Fruit fly (Drosophila melanogaster) whole organism, embryonic: ENCODE results near the gene T48.

ENCODE experiments used
- Aef1 ChIP-seq: fragments of 200-800 bp; sonication (Bioruptor generic); IDR thresholded peaks from 3 replicates; pipeline ENCODE4 v1.3.6; 2022; ENCODE audit warnings: missing biosample characterization, missing genetic modification characterization
- Atf3 ChIP-seq: fragments of 200-800 bp; sonication (Bioruptor generic); optimal IDR thresholded peaks from 3 replicates; lab custom pipeline; 2016; ENCODE audit warnings: missing biosample characterization, missing genetic modification characterization
- Bgb ChIP-seq: fragments of 200-800 bp; sonication (Bioruptor generic); IDR thresholded peaks from 2 replicates; pipeline ENCODE4 v1.3.6; 2022; ENCODE audit warnings: missing biosample characterization, missing genetic modification characterization; ENCODE audit not compliant: partially characterized antibody
- CG10543 ChIP-seq: fragments of 200-800 bp; sonication (Bioruptor generic); optimal IDR thresholded peaks from 3 replicates; lab custom pipeline; 2017; ENCODE audit warnings: missing biosample characterization, mild to moderate bottlenecking, missing genetic modification characterization, moderate library complexity
- CG10565 ChIP-seq: fragments of 200-800 bp; sonication (Bioruptor generic); optimal IDR thresholded peaks from 3 replicates; lab custom pipeline; 2016; ENCODE audit warnings: missing biosample characterization, mild to moderate bottlenecking, missing genetic modification characterization
- CG10959 ChIP-seq: fragments of 200-800 bp; sonication (Bioruptor generic); IDR thresholded peaks from 2 replicates; pipeline ENCODE4 v1.3.6; 2022; ENCODE audit warnings: missing biosample characterization, missing genetic modification characterization
- CG12071 ChIP-seq: fragments of 200-800 bp; sonication (Bioruptor generic); optimal IDR thresholded peaks from 3 replicates; lab custom pipeline; 2018; ENCODE audit warnings: missing biosample characterization, mild to moderate bottlenecking, missing genetic modification characterization
- CG12104 ChIP-seq: fragments of 200-800 bp; sonication (Bioruptor generic); optimal IDR thresholded peaks from 3 replicates; lab custom pipeline; 2016; ENCODE audit warnings: missing biosample characterization, missing genetic modification characterization
- CG12744 ChIP-seq: fragments of 200-800 bp; sonication (Bioruptor generic); optimal IDR thresholded peaks from 2 replicates; lab custom pipeline; 2016; ENCODE audit warnings: missing biosample characterization, missing genetic modification characterization
- CG12769 ChIP-seq: fragments of 200-800 bp; sonication (Bioruptor generic); optimal IDR thresholded peaks from 2 replicates; lab custom pipeline; 2019; ENCODE audit warnings: missing biosample characterization, mild to moderate bottlenecking, missing genetic modification characterization, moderate library complexity
- CG14014 ChIP-seq: fragments of 200-800 bp; sonication (Bioruptor generic); IDR thresholded peaks from 2 replicates; pipeline ENCODE4 v1.3.6; 2022; ENCODE audit warnings: missing biosample characterization, missing genetic modification characterization
- CG14050 ChIP-seq: fragments of 200-800 bp; sonication (Bioruptor generic); IDR thresholded peaks from 3 replicates; pipeline ENCODE4 v1.3.6; 2022; ENCODE audit warnings: missing biosample characterization, missing genetic modification characterization
- CG15011 ChIP-seq: fragments of 200-800 bp; sonication (Bioruptor generic); optimal IDR thresholded peaks from 3 replicates; lab custom pipeline; 2018; ENCODE audit warnings: missing biosample characterization, mild to moderate bottlenecking, missing genetic modification characterization
- CG15601 ChIP-seq: fragments of 200-800 bp; sonication (Bioruptor generic); optimal IDR thresholded peaks from 3 replicates; lab custom pipeline; 2019; ENCODE audit warnings: missing biosample characterization, mild to moderate bottlenecking, missing genetic modification characterization, moderate library complexity
- CG17802 ChIP-seq: fragments of 200-800 bp; sonication (Bioruptor generic); optimal IDR thresholded peaks from 2 replicates; lab custom pipeline; 2018; ENCODE audit warnings: missing biosample characterization, mild to moderate bottlenecking, missing genetic modification characterization, moderate library complexity
- CG18262 ChIP-seq: fragments of 200-800 bp; optimal IDR thresholded peaks from 3 replicates; lab custom pipeline; 2019; ENCODE audit warnings: missing biosample characterization, mild to moderate bottlenecking, missing genetic modification characterization, moderate library complexity
- CG18764 ChIP-seq: fragments of 200-800 bp; sonication (Bioruptor generic); optimal IDR thresholded peaks from 3 replicates; lab custom pipeline; 2016; ENCODE audit warnings: missing biosample characterization, missing genetic modification characterization
- CG2678 ChIP-seq: fragments of 200-800 bp; sonication (Bioruptor generic); optimal IDR thresholded peaks from 3 replicates; lab custom pipeline; 2019; ENCODE audit warnings: missing biosample characterization, mild to moderate bottlenecking, missing genetic modification characterization, moderate library complexity
- CG3407 ChIP-seq: fragments of 200-800 bp; sonication (Bioruptor generic); optimal IDR thresholded peaks from 2 replicates; lab custom pipeline; 2018; ENCODE audit warnings: missing biosample characterization, mild to moderate bottlenecking, missing genetic modification characterization
- CG4328 ChIP-seq: fragments of 200-800 bp; sonication (Bioruptor generic); optimal IDR thresholded peaks from 3 replicates; lab custom pipeline; 2017; ENCODE audit warnings: missing biosample characterization, missing genetic modification reagents, missing genetic modification characterization
- CG4424 ChIP-seq: fragments of 200-800 bp; sonication (Bioruptor generic); optimal IDR thresholded peaks from 3 replicates; lab custom pipeline; 2016; ENCODE audit warnings: missing biosample characterization, missing genetic modification characterization
- CG4617 ChIP-seq: fragments of 200-800 bp; sonication (Bioruptor generic); optimal IDR thresholded peaks from 3 replicates; lab custom pipeline; 2016; ENCODE audit warnings: missing biosample characterization, missing genetic modification characterization, borderline replicate concordance
- CG8089 ChIP-seq: fragments of 200-800 bp; sonication (Bioruptor generic); optimal IDR thresholded peaks from 3 replicates; lab custom pipeline; 2016; ENCODE audit warnings: missing biosample characterization, missing genetic modification characterization
- Chrac-16 ChIP-seq: fragments of 200-800 bp; sonication (Bioruptor generic); optimal IDR thresholded peaks from 3 replicates; lab custom pipeline; 2016; ENCODE audit warnings: missing biosample characterization, missing genetic modification characterization
- D19A ChIP-seq: fragments of 200-800 bp; optimal IDR thresholded peaks from 3 replicates; lab custom pipeline; 2019; ENCODE audit warnings: missing biosample characterization, mild to moderate bottlenecking, missing genetic modification characterization, moderate library complexity
- Fer1 ChIP-seq: fragments of 200-800 bp; sonication (Bioruptor generic); optimal IDR thresholded peaks from 2 replicates; lab custom pipeline; 2017; ENCODE audit warnings: missing biosample characterization, mild to moderate bottlenecking, missing genetic modification characterization
- HLH54F ChIP-seq: fragments of 200-800 bp; sonication (Bioruptor generic); optimal IDR thresholded peaks from 3 replicates; lab custom pipeline; 2016; ENCODE audit warnings: missing biosample characterization, missing genetic modification characterization
- Hr3 ChIP-seq: fragments of 200-800 bp; sonication (Bioruptor generic); optimal IDR thresholded peaks from 3 replicates; lab custom pipeline; 2016; ENCODE audit warnings: missing biosample characterization, missing genetic modification characterization
- Lpt ChIP-seq: fragments of >200 bp; optimal IDR thresholded peaks from 2 replicates; lab custom pipeline; 2018; ENCODE audit warnings: missing biosample characterization, missing genetic modification characterization
- Mrtf ChIP-seq: fragments of 200-800 bp; sonication (Bioruptor generic); IDR thresholded peaks from 3 replicates; pipeline ENCODE4 v1.3.6; 2022; ENCODE audit warnings: missing biosample characterization, missing genetic modification characterization
- NfI ChIP-seq: fragments of 200-800 bp; sonication (Bioruptor generic); optimal IDR thresholded peaks from 3 replicates; lab custom pipeline; 2018; ENCODE audit warnings: missing biosample characterization, mild to moderate bottlenecking, missing genetic modification characterization, moderate library complexity
- Pdp1 ChIP-seq, 2 experiments: fragments of 200-800 bp; sonication (Bioruptor generic); optimal IDR thresholded peaks; 3 replicates each; lab custom pipeline; 2016; ENCODE audit warnings: missing biosample characterization in 2 of 2, missing genetic modification characterization in 2 of 2, mild to moderate bottlenecking in 1 of 2, moderate library complexity in 1 of 2
- Ptx1 ChIP-seq: fragments of 200-800 bp; sonication (Bioruptor generic); IDR thresholded peaks from 2 replicates; pipeline ENCODE4 v1.3.6; 2022; ENCODE audit warnings: missing biosample characterization, missing genetic modification characterization
- Side ChIP-seq: fragments of 200-800 bp; sonication (Bioruptor generic); optimal IDR thresholded peaks from 2 replicates; lab custom pipeline; 2016; ENCODE audit warnings: missing biosample characterization, missing genetic modification characterization
- Xrp1 ChIP-seq: fragments of 200-800 bp; sonication (Bioruptor generic); IDR thresholded peaks from 2 replicates; pipeline ENCODE4 v1.3.6; 2022; ENCODE audit warnings: missing biosample characterization, missing genetic modification characterization
- YL-1 ChIP-seq: fragments of 200-800 bp; sonication (Bioruptor generic); optimal IDR thresholded peaks from 3 replicates; lab custom pipeline; 2017; ENCODE audit warnings: missing biosample characterization, mild to moderate bottlenecking, missing genetic modification characterization
- ac ChIP-seq: fragments of 200-800 bp; sonication (Bioruptor generic); optimal IDR thresholded peaks from 3 replicates; lab custom pipeline; 2017; ENCODE audit warnings: missing biosample characterization, mild to moderate bottlenecking, missing genetic modification characterization
- ara ChIP-seq: fragments of 200-800 bp; sonication (Bioruptor generic); IDR thresholded peaks from 2 replicates; pipeline ENCODE4 v1.3.6; 2022; ENCODE audit warnings: missing biosample characterization, missing genetic modification characterization
- corto ChIP-seq: fragments of 200-800 bp; sonication (Bioruptor generic); optimal IDR thresholded peaks from 2 replicates; lab custom pipeline; 2016; ENCODE audit warnings: missing biosample characterization, mild to moderate bottlenecking, missing genetic modification characterization, moderate library complexity
- eve ChIP-seq, 2 experiments: fragments of >200 bp; optimal IDR thresholded peaks; 2 replicates each; lab custom pipeline; 2017; ENCODE audit warnings: missing biosample characterization in 2 of 2, missing genetic modification characterization in 2 of 2
- gfzf ChIP-seq: fragments of 200-800 bp; sonication (Bioruptor generic); optimal IDR thresholded peaks from 2 replicates; lab custom pipeline; 2016; ENCODE audit warnings: missing biosample characterization, mild to moderate bottlenecking, missing genetic modification characterization, moderate library complexity
- grau ChIP-seq: fragments of 200-800 bp; optimal IDR thresholded peaks from 3 replicates; lab custom pipeline; 2019; ENCODE audit warnings: missing biosample characterization, mild to moderate bottlenecking, missing genetic modification characterization, moderate library complexity
- grn ChIP-seq: fragments of 200-800 bp; sonication (Bioruptor generic); optimal IDR thresholded peaks from 3 replicates; lab custom pipeline; 2017; ENCODE audit warnings: missing biosample characterization, missing genetic modification characterization
- jumu ChIP-seq: fragments of 200-800 bp; sonication (Bioruptor generic); optimal IDR thresholded peaks from 3 replicates; lab custom pipeline; 2016; ENCODE audit warnings: missing biosample characterization, missing genetic modification characterization
- p53 ChIP-seq: fragments of 200-800 bp; sonication (Bioruptor generic); optimal IDR thresholded peaks from 2 replicates; lab custom pipeline; 2016; ENCODE audit warnings: missing biosample characterization, missing genetic modification characterization
- peb ChIP-seq: fragments of 200-800 bp; sonication (Bioruptor generic); IDR thresholded peaks from 2 replicates; pipeline ENCODE4 v1.3.6; 2022; ENCODE audit warnings: missing biosample characterization, missing genetic modification characterization
- pita ChIP-seq: fragments of 200-800 bp; sonication (Bioruptor generic); optimal IDR thresholded peaks from 2 replicates; lab custom pipeline; 2017; ENCODE audit warnings: missing biosample characterization, mild to moderate bottlenecking, missing genetic modification characterization
- sob ChIP-seq: fragments of 200-800 bp; sonication (Bioruptor generic); IDR thresholded peaks from 2 replicates; pipeline ENCODE4 v1.3.6; 2022; ENCODE audit warnings: missing biosample characterization, missing genetic modification characterization
- sr ChIP-seq: fragments of 200-800 bp; sonication (Bioruptor generic); IDR thresholded peaks from 3 replicates; pipeline ENCODE4 v1.3.6; 2022; ENCODE audit warnings: missing biosample characterization, missing genetic modification characterization
- trem ChIP-seq: fragments of 200-800 bp; optimal IDR thresholded peaks from 3 replicates; lab custom pipeline; 2019; ENCODE audit warnings: missing biosample characterization, mild to moderate bottlenecking, missing genetic modification characterization, moderate library complexity
- trh ChIP-seq: fragments of 200-800 bp; sonication (Bioruptor generic); optimal IDR thresholded peaks from 2 replicates; lab custom pipeline; 2016; ENCODE audit warnings: missing biosample characterization, missing genetic modification characterization
- wek ChIP-seq: fragments of 200-800 bp; sonication (Bioruptor generic); optimal IDR thresholded peaks from 3 replicates; lab custom pipeline; 2018; ENCODE audit warnings: missing biosample characterization, mild to moderate bottlenecking, missing genetic modification characterization, moderate library complexity

Gene T48

dm6 chr3R:26899982-26900381 lies 18.4 kb downstream of the T48 start (continued):
- TF ChIP-seq Chrac-16 (GFP tag; lab: Kevin White, UChicago) (peak; percentile 35), CG14050 (no peak), CG18262 (peak; percentile 58), ara (peak; percentile 59; the same call in 1 of the 2 replicates), p53 (no peak), jumu (GFP tag; lab: Kevin White, UChicago) (no peak), CG15011 (GFP tag; lab: Kevin White, UChicago) (no peak), CG12769 (tag; lab: Kevin White, UChicago) (no peak), D19A (tag; lab: Kevin White, UChicago) (peak; percentile 22), trem (tag; lab: Kevin White, UChicago) (peak; percentile 11), Xrp1 (peak; percentile 71), pita (GFP tag; lab: Kevin White, UChicago) (no peak), CG10543 (GFP tag; lab: Kevin White, UChicago) (no peak), CG2678 (tag; lab: Kevin White, UChicago) (peak; percentile 52), Pdp1 (GFP tag; optimal IDR thresholded peaks at IDR 0.05; lab: Kevin White, UChicago) (no peak), CG12744 (GFP tag; lab: Kevin White, UChicago) (no peak), Side (GFP tag; lab: Kevin White, UChicago) (no peak), CG17802 (tag; lab: Kevin White, UChicago) (no peak), CG3407 (GFP tag; lab: Kevin White, UChicago) (peak; percentile 34), YL-1 (GFP tag; lab: Kevin White, UChicago) (no peak), sr (GFP tag; lab: Robert Waterston, UW) (no peak), grn (no peak), corto (GFP tag; lab: Kevin White, UChicago) (no peak), wek (no peak), NfI (GFP tag; lab: Kevin White, UChicago) (peak; percentile 2), Hr3 (GFP tag; lab: Kevin White, UChicago) (peak; percentile 23), CG18764 (peak; percentile 7), CG14014 (GFP tag; lab: Robert Waterston, UW) (no peak), HLH54F (no peak), gfzf (GFP tag; lab: Kevin White, UChicago) (no peak), eve (GFP tag; optimal IDR thresholded peaks at IDR 0.05; lab: Kevin White, UChicago) (peak in 1 of 2 experiments; percentile 71), Fer1 (GFP tag; lab: Kevin White, UChicago) (no peak), Atf3 (no peak), CG10565 (GFP tag; lab: Kevin White, UChicago) (no peak), Ptx1 (peak; percentile 66), CG10959 (GFP tag; lab: Robert Waterston, UW) (peak; percentile 49; the same call in 1 of the 2 replicates), CG12104 (GFP tag; lab: Kevin White, UChicago) (no peak), Aef1 (GFP tag; lab: Robert Waterston, UW) (peak; percentile 46; the same call in 2 of the 3 replicates), CG8089 (GFP tag; lab: Kevin White, UChicago) (no peak), Mrtf (GFP tag; lab: Robert Waterston, UW) (no peak), CG4328 (GFP tag; lab: Kevin White, UChicago) (no peak), CG4424 (GFP tag; lab: Kevin White, UChicago) (peak; percentile 54), grau (peak; percentile 23), CG4617 (GFP tag; lab: Kevin White, UChicago) (no peak), peb (GFP tag; lab: Robert Waterston, UW) (no peak), Lpt (GFP tag; lab: Kevin White, UChicago) (no peak), ac (GFP tag; lab: Kevin White, UChicago) (no peak), Bgb (no peak), sob (GFP tag; lab: Robert Waterston, UW) (peak; percentile 30; the same call in 1 of the 2 replicates), trh (GFP tag; lab: Kevin White, UChicago) (no peak), CG15601 (tag; lab: Kevin White, UChicago) (peak; percentile 26), CG12071 (no peak)
